Worm (Caenorhabditis elegans): Measurements from ENCODE around the gene R02F2.7.

R02F2.7 gene

ce11 chrIII:5503669-5504068, 20.1 kb upstream of the R02F2.7 start:
- no peak for TF ChIP-seq sma-9 (GFP tag; optimal IDR thresholded peaks at IDR 0.05)
- no peak for TF ChIP-seq sma-9 (tag; optimal IDR thresholded peaks at IDR 0.05)
- no peak for TF ChIP-seq lsy-2 (tag; optimal IDR thresholded peaks at IDR 0.05)
- no peak for TF ChIP-seq nhr-12 (tag; optimal IDR thresholded peaks at IDR 0.05)
- no peak for TF ChIP-seq C34F6.9 (tag; optimal IDR thresholded peaks at IDR 0.05)
- TF ChIP-seq nhr-10 (tag; optimal IDR thresholded peaks at IDR 0.05) = no peak

- peak; percentile 8 for TF ChIP-seq egl-27 (tag; optimal IDR thresholded peaks at IDR 0.05)
- no peak for TF ChIP-seq mbf-1 (tag; optimal IDR thresholded peaks at IDR 0.05)
- peak; percentile 33 for TF ChIP-seq zag-1 (tag; optimal IDR thresholded peaks at IDR 0.05)
- no peak for TF ChIP-seq nhr-237 (tag; optimal IDR thresholded peaks at IDR 0.05)
- TF ChIP-seq mab-5 (tag; optimal IDR thresholded peaks at IDR 0.05) = no peak
- TF ChIP-seq alr-1 (tag; optimal IDR thresholded peaks at IDR 0.05) = no peak
- peak; percentile 45 for TF ChIP-seq sem-4 (tag; optimal IDR thresholded peaks at IDR 0.05)
- TF ChIP-seq lin-39 (tag; optimal IDR thresholded peaks at IDR 0.05) = no peak
- no peak for TF ChIP-seq unc-62 (GFP tag; optimal IDR thresholded peaks at IDR 0.05)
- TF ChIP-seq crh-2 (tag; optimal IDR thresholded peaks at IDR 0.05) = peak; percentile 95
- peak; percentile 94 for TF ChIP-seq nhr-129 (tag; optimal IDR thresholded peaks at IDR 0.05)
- peak; percentile 52 for TF ChIP-seq gmeb-1 (tag; optimal IDR thresholded peaks at IDR 0.05)
- peak; percentile 74 for TF ChIP-seq nhr-21 (tag; optimal IDR thresholded peaks at IDR 0.05)
- TF ChIP-seq nhr-10 (tag; optimal IDR thresholded peaks at IDR 0.05) = peak; percentile 16
- TF ChIP-seq ama-1 (optimal IDR thresholded peaks at IDR 0.05) = peak; percentile 69
- peak; percentile 68 for TF ChIP-seq sma-9 (GFP tag; optimal IDR thresholded peaks at IDR 0.05)
- no peak for TF ChIP-seq sma-9 (tag; optimal IDR thresholded peaks at IDR 0.05)
- TF ChIP-seq R02D3.7 (tag; optimal IDR thresholded peaks at IDR 0.05) = no peak
- peak; percentile 61 for TF ChIP-seq Y55F3AM.14 (GFP tag; optimal IDR thresholded peaks at IDR 0.05)
- TF ChIP-seq snpc-4 (tag; optimal IDR thresholded peaks at IDR 0.05) = no peak
- TF ChIP-seq nhr-6 (tag; optimal IDR thresholded peaks at IDR 0.05) = peak; percentile 64
- no peak for TF ChIP-seq unc-39 (tag; optimal IDR thresholded peaks at IDR 0.05)
- peak; percentile 62 for TF ChIP-seq fos-1 (tag; optimal IDR thresholded peaks at IDR 0.05)
- peak; percentile 56 to 67 for TF ChIP-seq mdl-1 (tag; optimal IDR thresholded peaks at IDR 0.05)
- no peak for TF ChIP-seq elt-3 (tag; optimal IDR thresholded peaks at IDR 0.05)
- TF ChIP-seq ZK546.5 (tag; optimal IDR thresholded peaks at IDR 0.05) = no peak
- TF ChIP-seq nhr-23 (tag; optimal IDR thresholded peaks at IDR 0.05) = no peak
- no peak for TF ChIP-seq peb-1 (tag; optimal IDR thresholded peaks at IDR 0.05)
- TF ChIP-seq nhr-12 (tag; optimal IDR thresholded peaks at IDR 0.05) = no peak
- TF ChIP-seq lin-13 (GFP tag; optimal IDR thresholded peaks at IDR 0.05) = no peak
- peak; percentile 74 for TF ChIP-seq C34F6.9 (tag; optimal IDR thresholded peaks at IDR 0.05)
- TF ChIP-seq F13H6.1 (tag; optimal IDR thresholded peaks at IDR 0.05) = peak; percentile 35
- TF ChIP-seq unc-55 (GFP tag; optimal IDR thresholded peaks at IDR 0.05) = peak; percentile 68
- no peak for TF ChIP-seq ceh-16 (tag; optimal IDR thresholded peaks at IDR 0.05)
- TF ChIP-seq lin-11 (tag; optimal IDR thresholded peaks at IDR 0.05) = peak; percentile 9
- TF ChIP-seq ztf-11 (tag; optimal IDR thresholded peaks at IDR 0.05) = no peak
- no peak for TF ChIP-seq nhr-77 (tag; optimal IDR thresholded peaks at IDR 0.05)
- no peak for TF ChIP-seq aly-2 (tag; optimal IDR thresholded peaks at IDR 0.05)
- TF ChIP-seq blmp-1 (tag; optimal IDR thresholded peaks at IDR 0.05; ENCODE audit: insufficient read depth) = peak; percentile 50
- no peak for TF ChIP-seq ztf-1 (GFP tag; conservative IDR thresholded peaks at IDR 0.05)
- TF ChIP-seq skn-1 (tag; optimal IDR thresholded peaks at IDR 0.05) = no peak
- peak; percentile 68 for TF ChIP-seq sma-3 (GFP tag; optimal IDR thresholded peaks at IDR 0.05)
- TF ChIP-seq dmd-4 (tag; optimal IDR thresholded peaks at IDR 0.05) = no peak
- TF ChIP-seq ztf-4 (tag; optimal IDR thresholded peaks at IDR 0.05) = peak; percentile 26
- TF ChIP-seq ceh-82 (tag; optimal IDR thresholded peaks at IDR 0.05) = no peak
- peak; percentile 13 to 61 for TF ChIP-seq lsy-2 (tag; optimal IDR thresholded peaks at IDR 0.05)
- no peak for TF ChIP-seq nhr-11 (tag; optimal IDR thresholded peaks at IDR 0.05)
- TF ChIP-seq nhr-25 (tag; optimal IDR thresholded peaks at IDR 0.05) = peak; percentile 92
- peak; percentile 71 for TF ChIP-seq elt-1 (tag; optimal IDR thresholded peaks at IDR 0.05)
These were observed 19.5 kb upstream of the R02F2.7 start for ce11 chrIII:5502915-5503575.

Measured in whole organism, L2 larva.